Worm (Caenorhabditis elegans) whole organism, L1 larva: ENCODE measurements around the gene rpy-1.

ENCODE experiments used
- lin-39 ChIP-seq: fragments of 150-350 bp; optimal IDR thresholded peaks from 2 replicates; lab custom pipeline; 2014; ENCODE audit warnings: missing biosample characterization, missing genetic modification reagents, missing genetic modification characterization
- vab-15 ChIP-seq: sonication (generic microtip); optimal IDR thresholded peaks from 2 replicates; lab custom pipeline; 2017; ENCODE audit warnings: missing genotype, mild to moderate bottlenecking, missing genetic modification characterization, missing compliant biosample characterization
- ztf-4 ChIP-seq: fragments of 150-350 bp; optimal IDR thresholded peaks from 2 replicates; lab custom pipeline; 2014; ENCODE audit warnings: missing biosample characterization, missing genetic modification characterization

DNA sequence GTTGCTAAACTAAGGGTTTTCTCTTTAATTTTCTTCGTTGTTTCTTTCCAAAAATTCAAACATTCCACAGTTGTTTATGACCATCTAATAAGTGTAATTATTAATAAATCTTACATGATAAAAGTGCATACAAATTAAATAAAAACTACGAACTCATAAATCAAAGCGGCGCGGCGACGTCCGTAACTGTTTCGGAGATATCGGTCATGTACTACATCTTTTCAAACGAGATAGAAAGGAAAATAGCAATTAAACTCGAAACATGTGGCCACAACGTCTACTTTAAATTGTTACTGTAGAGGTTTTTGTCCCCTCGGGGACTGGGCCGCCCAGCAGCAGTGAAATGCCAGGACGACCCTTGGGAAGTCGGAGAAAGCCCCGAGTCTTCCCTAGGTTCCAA, 10.4 kb upstream of the rpy-1 start:
- TF ChIP-seq vab-15 = no peak
- no peak for TF ChIP-seq ztf-4 (tag; lab: Kevin White, UChicago)
- TF ChIP-seq lin-39 (tag; lab: Kevin White, UChicago) = no peak
